Fruit fly (Drosophila melanogaster) whole organism, pupa: ENCODE data around the gene CG10887.
"Not testable (repeated sequence)": the region's sequence is repeated elsewhere in the genome, so short reads cannot be mapped to it uniquely, and the experiment has no call there.

Experiments used
- CG10348 ChIP-seq: fragments of 200-800 bp; sonication (Bioruptor generic); IDR thresholded peaks from 2 replicates; pipeline ENCODE4 v1.3.6; 2022; ENCODE audit warnings: missing biosample characterization, missing genetic modification characterization
- CG12605 ChIP-seq: fragments of 200-800 bp; sonication (Bioruptor generic); IDR thresholded peaks from 2 replicates; pipeline ENCODE4 v1.3.6; 2022; ENCODE audit warnings: missing biosample characterization, missing genetic modification characterization
- CG13204 ChIP-seq: fragments of 200-800 bp; sonication (Bioruptor generic); optimal IDR thresholded peaks from 2 replicates; lab custom pipeline; 2018; ENCODE audit warnings: missing biosample characterization, mild to moderate bottlenecking, missing genetic modification characterization, moderate library complexity
- CG14655 ChIP-seq: fragments of 200-800 bp; sonication (Bioruptor generic); optimal IDR thresholded peaks from 3 replicates; lab custom pipeline; 2017; ENCODE audit warnings: mild to moderate bottlenecking, missing biosample characterization, missing genetic modification reagents, missing genetic modification characterization
- CG15710 ChIP-seq: fragments of 200-800 bp; sonication (Bioruptor generic); optimal IDR thresholded peaks from 2 replicates; lab custom pipeline; 2018; ENCODE audit warnings: missing biosample characterization, mild to moderate bottlenecking, missing genetic modification characterization, moderate library complexity
- CG17806 ChIP-seq: fragments of 200-800 bp; sonication (Bioruptor generic); optimal IDR thresholded peaks from 2 replicates; lab custom pipeline; 2018; ENCODE audit warnings: missing biosample characterization, mild to moderate bottlenecking, missing genetic modification characterization, moderate library complexity
- CG32121 ChIP-seq: fragments of 200-800 bp; sonication (Bioruptor generic); IDR thresholded peaks from 2 replicates; pipeline ENCODE4 v1.3.6; 2022; ENCODE audit warnings: missing biosample characterization, missing genetic modification characterization
- CG34367 ChIP-seq: fragments of 200-800 bp; sonication (Bioruptor generic); optimal IDR thresholded peaks from 2 replicates; lab custom pipeline; 2018; ENCODE audit warnings: missing biosample characterization, mild to moderate bottlenecking, missing genetic modification characterization
- CG4496 ChIP-seq: fragments of 200-800 bp; sonication (Bioruptor generic); IDR thresholded peaks from 3 replicates; pipeline ENCODE4 v1.3.6; 2022; ENCODE audit warnings: missing biosample characterization, missing genetic modification characterization
- CG8159 ChIP-seq: fragments of 200-800 bp; sonication (Bioruptor generic); optimal IDR thresholded peaks from 3 replicates; lab custom pipeline; 2018; ENCODE audit warnings: missing biosample characterization, mild to moderate bottlenecking, missing genetic modification characterization, moderate library complexity
- CG8301 ChIP-seq: fragments of 200-800 bp; sonication (Bioruptor generic); optimal IDR thresholded peaks from 2 replicates; lab custom pipeline; 2018; ENCODE audit warnings: missing biosample characterization, mild to moderate bottlenecking, missing genetic modification characterization
- CG9948 ChIP-seq: fragments of 200-800 bp; sonication (Bioruptor generic); optimal IDR thresholded peaks from 2 replicates; lab custom pipeline; 2018; ENCODE audit warnings: missing biosample characterization, mild to moderate bottlenecking, missing genetic modification characterization, moderate library complexity
- D1 ChIP-seq: fragments of 200-800 bp; sonication (Bioruptor generic); optimal IDR thresholded peaks from 2 replicates; lab custom pipeline; 2018; ENCODE audit warnings: missing biosample characterization, mild to moderate bottlenecking, missing genetic modification characterization, moderate library complexity
- EcR ChIP-seq: fragments of 200-800 bp; sonication (Bioruptor generic); optimal IDR thresholded peaks from 3 replicates; lab custom pipeline; 2019; ENCODE audit warnings: missing biosample characterization, missing genetic modification characterization, mild to moderate bottlenecking, moderate library complexity, missing genetic modification reagents
- Ets98B ChIP-seq: fragments of 200-800 bp; sonication (Bioruptor generic); IDR thresholded peaks from 2 replicates; pipeline ENCODE4 v1.3.6; 2022; ENCODE audit warnings: missing biosample characterization, missing genetic modification characterization
- Pif1A ChIP-seq: fragments of 200-800 bp; sonication (Bioruptor generic); optimal IDR thresholded peaks from 3 replicates; lab custom pipeline; 2016; ENCODE audit warnings: missing biosample characterization, missing genetic modification characterization
- Pif1B ChIP-seq: fragments of 200-800 bp; sonication (Bioruptor generic); optimal IDR thresholded peaks from 3 replicates; lab custom pipeline; 2016; ENCODE audit warnings: missing biosample characterization, missing genetic modification characterization
- Snoo ChIP-seq: fragments of 200-800 bp; sonication (Bioruptor generic); optimal IDR thresholded peaks from 3 replicates; lab custom pipeline; 2017; ENCODE audit warnings: missing biosample characterization, mild to moderate bottlenecking, missing genetic modification characterization, inconsistent platforms
- fd96Ca ChIP-seq: fragments of 200-800 bp; sonication (Bioruptor generic); IDR thresholded peaks from 3 replicates; pipeline ENCODE4 v1.3.6; 2022; ENCODE audit warnings: missing biosample characterization, missing genetic modification characterization
- gl ChIP-seq: fragments of 200-800 bp; sonication (Bioruptor generic); optimal IDR thresholded peaks from 2 replicates; lab custom pipeline; 2018; ENCODE audit warnings: missing biosample characterization, mild to moderate bottlenecking, missing genetic modification characterization
- rn ChIP-seq: fragments of 200-800 bp; sonication (Bioruptor generic); IDR thresholded peaks from 2 replicates; pipeline ENCODE4 v1.3.6; 2022; ENCODE audit warnings: missing biosample characterization, missing genetic modification characterization

The CG10887 gene

dm6 chr3R:20114538-20114937, at the start of gene CG10887:
Gene CG10887 (plus strand): TSS chr3R:20114838.
- TF ChIP-seq Pif1A; CG8159 (tag; lab: Kevin White, UChicago); rn (GFP tag; lab: Robert Waterston, UW): not testable (repeated sequence)

- TF ChIP-seq Snoo (tag; lab: Kevin White, UChicago) = no peak
- TF ChIP-seq CG17806 = no peak
- TF ChIP-seq fd96Ca (GFP tag; lab: Robert Waterston, UW) = no peak
- no peak for TF ChIP-seq CG9948 (tag; lab: Kevin White, UChicago)
- no peak for TF ChIP-seq gl
These were observed 48.2 kb upstream of the CG10887 start for dm6 chr3R:20066435-20066834.

- TF ChIP-seq Pif1B (GFP tag; lab: Kevin White, UChicago) (no peak), CG13204 (GFP tag; lab: Kevin White, UChicago) (no peak), CG15710 (tag; lab: Kevin White, UChicago) (no peak), CG9948 (tag; lab: Kevin White, UChicago) (no peak), CG32121 (no peak), CG34367 (no peak), gl (no peak), CG14655 (GFP tag; lab: Kevin White, UChicago) (no peak)
These were observed 34.4 kb upstream of the CG10887 start for dm6 chr3R:20080205-20080604.

DNA sequence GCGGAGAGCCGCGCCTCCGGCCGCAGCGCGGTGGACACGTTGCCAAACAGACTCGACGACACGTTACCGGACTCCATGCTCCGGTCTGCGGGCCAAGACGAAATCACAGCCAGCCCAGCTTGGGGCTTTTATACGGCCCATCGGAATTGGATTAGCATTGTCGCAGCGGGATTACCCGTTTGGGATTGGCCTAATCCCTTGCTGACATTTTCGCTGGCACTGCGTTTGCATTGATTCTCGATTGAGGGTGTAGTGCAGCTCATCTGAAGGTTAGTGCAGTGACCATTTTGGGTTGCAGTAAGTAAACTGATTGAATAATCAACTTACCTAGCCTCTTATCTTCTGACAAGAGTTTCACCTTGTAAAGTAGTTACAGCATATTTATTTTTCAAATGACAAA, 32.3 kb upstream of the CG10887 start, which contains the start of gene Rh3:
TSS of gene Rh3 (minus strand) at position 101 of the 400 bp plus-strand sequence.
- no peak for TF ChIP-seq CG8301 (tag; lab: Kevin White, UChicago)
- no peak for TF ChIP-seq CG32121
- no peak for TF ChIP-seq CG15710 (tag; lab: Kevin White, UChicago)
- no peak for TF ChIP-seq CG13204 (GFP tag; lab: Kevin White, UChicago)
- no peak for TF ChIP-seq Pif1B (GFP tag; lab: Kevin White, UChicago)
- no peak for TF ChIP-seq CG12605 (GFP tag; lab: Robert Waterston, UW)
- TF ChIP-seq gl = no peak
- TF ChIP-seq Pif1A = no peak
- no peak for TF ChIP-seq fd96Ca (GFP tag; lab: Robert Waterston, UW)
- TF ChIP-seq rn (GFP tag; lab: Robert Waterston, UW) = no peak
- TF ChIP-seq CG9948 (tag; lab: Kevin White, UChicago) = no peak
- no peak for TF ChIP-seq D1 (tag; lab: Kevin White, UChicago)
- no peak for TF ChIP-seq CG10348 (GFP tag; lab: Robert Waterston, UW)
- TF ChIP-seq CG14655 (GFP tag; lab: Kevin White, UChicago) = no peak
- TF ChIP-seq CG8159 (tag; lab: Kevin White, UChicago) = no peak
- no peak for TF ChIP-seq Ets98B (GFP tag; lab: Robert Waterston, UW)
- TF ChIP-seq CG34367 = no peak
- TF ChIP-seq EcR (GFP tag; lab: Kevin White, UChicago) = no peak
- TF ChIP-seq CG4496 (GFP tag; lab: Robert Waterston, UW) = no peak

DNA sequence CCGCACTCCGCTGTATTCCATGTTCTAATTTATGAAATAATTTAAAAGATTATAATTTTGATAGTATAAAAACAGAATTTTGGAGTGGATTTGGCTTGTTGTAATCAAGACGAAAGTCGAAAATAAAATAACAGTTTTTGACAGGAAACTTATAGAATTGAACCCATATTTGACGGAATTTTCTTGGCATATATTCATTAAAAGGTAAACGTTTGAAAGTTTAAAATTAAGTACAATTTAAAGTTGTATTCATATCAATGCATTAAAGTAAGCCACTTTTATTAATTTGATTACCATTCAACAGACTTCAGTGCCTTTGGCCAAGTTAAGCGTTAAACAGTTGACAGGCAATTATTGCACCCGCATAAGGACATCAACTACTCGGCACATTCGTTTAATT, 6.8 kb upstream of the CG10887 start, which contains the start of gene CG31206:
TSS of gene CG31206 (minus strand) at position 101 of the 400 bp plus-strand sequence.
- no peak for TF ChIP-seq CG14655 (GFP tag; lab: Kevin White, UChicago)
- TF ChIP-seq fd96Ca (GFP tag; lab: Robert Waterston, UW) = no peak
- TF ChIP-seq CG4496 (GFP tag; lab: Robert Waterston, UW) = no peak
- TF ChIP-seq CG13204 (GFP tag; lab: Kevin White, UChicago) = no peak
- no peak for TF ChIP-seq rn (GFP tag; lab: Robert Waterston, UW)
- no peak for TF ChIP-seq CG34367
- TF ChIP-seq CG17806 = no peak
- no peak for TF ChIP-seq CG8159 (tag; lab: Kevin White, UChicago)
- TF ChIP-seq CG9948 (tag; lab: Kevin White, UChicago) = no peak
- no peak for TF ChIP-seq Snoo (tag; lab: Kevin White, UChicago)
- no peak for TF ChIP-seq gl

dm6 chr3R:20120760-20121159, 6.1 kb downstream of the CG10887 start, which contains the start of gene Gr92a:
Gene Gr92a (plus strand): TSS chr3R:20121060.
- TF ChIP-seq D1 (tag; lab: Kevin White, UChicago) = no peak
- TF ChIP-seq CG17806 = no peak
- TF ChIP-seq EcR (GFP tag; lab: Kevin White, UChicago) = no peak
- no peak for TF ChIP-seq CG14655 (GFP tag; lab: Kevin White, UChicago)
- TF ChIP-seq CG13204 (GFP tag; lab: Kevin White, UChicago) = no peak
- TF ChIP-seq Pif1B (GFP tag; lab: Kevin White, UChicago) = no peak
- TF ChIP-seq rn (GFP tag; lab: Robert Waterston, UW) = no peak
- TF ChIP-seq Ets98B (GFP tag; lab: Robert Waterston, UW) = no peak
- no peak for TF ChIP-seq CG12605 (GFP tag; lab: Robert Waterston, UW)
- no peak for TF ChIP-seq CG15710 (tag; lab: Kevin White, UChicago)
- no peak for TF ChIP-seq CG8301 (tag; lab: Kevin White, UChicago)
- no peak for TF ChIP-seq Pif1A

DNA sequence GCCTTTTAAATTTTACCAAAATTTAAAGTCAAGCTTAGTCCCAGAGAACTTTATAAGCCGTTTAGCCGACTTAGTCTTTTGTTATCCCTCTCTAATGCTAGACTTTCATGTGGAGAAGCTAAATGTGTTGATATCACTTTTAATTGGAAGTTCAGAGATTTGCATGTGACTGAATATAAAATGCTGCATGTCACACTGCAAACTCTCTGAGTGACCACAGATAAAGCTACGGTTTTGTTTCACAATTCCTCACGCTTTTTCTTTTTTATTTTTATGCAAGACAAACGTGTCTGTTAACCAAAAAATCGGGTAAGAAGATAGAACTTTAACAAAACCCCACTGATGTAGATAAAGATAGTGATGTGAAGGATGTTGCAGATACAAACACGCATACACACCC, 9.8 kb downstream of the CG10887 start:
- TF ChIP-seq CG9948 (tag; lab: Kevin White, UChicago) (no peak), Pif1B (GFP tag; lab: Kevin White, UChicago) (no peak), CG10348 (GFP tag; lab: Robert Waterston, UW) (no peak), CG32121 (no peak), D1 (tag; lab: Kevin White, UChicago) (no peak), CG34367 (no peak), CG8159 (tag; lab: Kevin White, UChicago) (no peak), CG8301 (tag; lab: Kevin White, UChicago) (no peak), EcR (GFP tag; lab: Kevin White, UChicago) (no peak), CG14655 (GFP tag; lab: Kevin White, UChicago) (no peak), Snoo (tag; lab: Kevin White, UChicago) (no peak), fd96Ca (GFP tag; lab: Robert Waterston, UW) (no peak), CG12605 (GFP tag; lab: Robert Waterston, UW) (no peak), rn (GFP tag; lab: Robert Waterston, UW) (no peak)
